Worm (Caenorhabditis elegans) whole organism, early embryonic: ENCODE measurements around the gene srt-52.

Source experiments
- F13C5.2 ChIP-seq: sonication (generic microtip); optimal IDR thresholded peaks from 2 replicates; lab custom pipeline; 2017; ENCODE audit warnings: mild to moderate bottlenecking, missing genetic modification characterization, inconsistent platforms, missing compliant biosample characterization
- ama-1 ChIP-seq: fragments of 150-350 bp; optimal IDR thresholded peaks from 2 replicates; lab custom pipeline; 2014
- ceh-13 ChIP-seq: fragments of 200-800 bp; sonication (Bioruptor generic); optimal IDR thresholded peaks from 2 replicates; lab custom pipeline; 2018; ENCODE audit warnings: mild to moderate bottlenecking, missing genetic modification characterization, missing compliant biosample characterization
- flt-1 ChIP-seq: fragments of 200-800 bp; sonication (Bioruptor generic); IDR thresholded peaks from 2 replicates; pipeline ENCODE4 v1.3.6; 2022; ENCODE audit warnings: missing genetic modification characterization, missing compliant biosample characterization
- hmbx-1 ChIP-seq: sonication (generic microtip); optimal IDR thresholded peaks from 2 replicates; lab custom pipeline; 2016; ENCODE audit warnings: mild to moderate bottlenecking, missing genetic modification characterization, missing compliant biosample characterization

ce11 chrV:1335-1734, 54.5 kb downstream of the srt-52 start, which contains the start of gene idpp-2:
- TF ChIP-seq ama-1 (lab: Kevin White, UChicago), result no peak
- no peak for TF ChIP-seq flt-1
- no peak for TF ChIP-seq hmbx-1 (tag; lab: Kevin White, UChicago)
- TF ChIP-seq ceh-13 (GFP tag; lab: Kevin White, UChicago), result no peak
- no peak for TF ChIP-seq F13C5.2 (tag; lab: Kevin White, UChicago)
